Worm (Caenorhabditis elegans): ENCODE measurements around the gene ugt-43.

ce11 chrIV:10463987-10464638 lies at the start of gene ugt-43:
- no peak for TF ChIP-seq mep-1 (tag; optimal IDR thresholded peaks at IDR 0.05)
- no peak for TF ChIP-seq mab-5 (tag; optimal IDR thresholded peaks at IDR 0.05)
- TF ChIP-seq lin-13 (tag; optimal IDR thresholded peaks at IDR 0.05), result no peak
- TF ChIP-seq unc-62 (GFP tag; optimal IDR thresholded peaks at IDR 0.05), result no peak

Measured in whole organism, mixed stage, embryonic.